Fruit fly (Drosophila melanogaster): ENCODE results near the gene Hsp67Bc.

DNA sequence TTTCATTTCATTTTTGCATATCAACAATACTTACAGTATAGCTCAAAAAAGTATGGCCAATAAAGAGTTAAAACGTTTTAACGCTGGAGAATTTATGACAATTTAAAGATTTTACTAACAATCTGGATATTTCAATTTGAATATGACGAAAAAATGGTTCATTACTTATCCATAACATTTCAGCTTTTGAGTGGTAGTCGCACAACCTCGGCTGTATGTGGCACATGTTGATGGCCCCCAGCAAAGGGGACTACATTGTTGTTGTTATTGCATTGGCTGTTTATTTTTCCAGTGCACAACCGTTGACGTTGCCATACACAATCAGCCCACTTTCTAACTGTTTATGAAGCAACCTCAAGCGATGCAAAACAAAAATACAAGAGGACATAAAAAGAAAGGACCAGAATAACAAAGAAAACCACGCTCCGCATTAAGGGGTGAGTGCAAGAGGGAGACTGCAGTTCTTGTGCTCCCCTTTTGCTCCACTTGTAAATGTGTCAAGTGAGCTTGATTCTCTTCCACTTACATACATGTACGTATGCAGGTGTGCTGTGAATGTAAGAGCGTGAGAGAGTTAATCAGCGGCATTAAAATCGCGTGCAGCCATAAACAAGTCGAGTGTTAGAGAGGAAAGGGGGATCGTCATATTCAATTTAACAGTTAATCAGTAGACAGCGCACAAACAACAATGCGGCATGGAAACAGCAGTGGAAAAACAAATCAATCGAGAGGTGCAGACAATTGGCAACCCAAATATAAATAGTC is 47.9 kb upstream of the Hsp67Bc start:
- TF ChIP-seq br (GFP tag; optimal IDR thresholded peaks at IDR 0.05) (peak; percentile 95), pan (optimal IDR thresholded peaks at IDR 0.05) (no peak)
